Worm (Caenorhabditis elegans) whole organism, L1 larva: ENCODE measurements around the gene nhr-90.

Experiments used
- aha-1 ChIP-seq: fragments of 150-350 bp; optimal IDR thresholded peaks from 2 replicates; lab custom pipeline; 2014; ENCODE audit warnings: missing biosample characterization, missing genetic modification characterization
- dpl-1 ChIP-seq, 3 experiments: fragments of 150-350 bp in 2 of 3; sonication (generic microtip) in 1 of 3; optimal IDR thresholded peaks; 2 replicates each; lab custom pipeline; 2014 to 2017; ENCODE audit warnings: missing biosample characterization in 3 of 3, missing genetic modification characterization in 3 of 3, missing genetic modification reagents in 3 of 3
- fkh-10 ChIP-seq: sonication (generic microtip); optimal IDR thresholded peaks from 2 replicates; lab custom pipeline; 2017; ENCODE audit warnings: missing biosample characterization, missing genetic modification reagents, missing genetic modification characterization
- fos-1 ChIP-seq: fragments of 150-350 bp; optimal IDR thresholded peaks from 2 replicates; lab custom pipeline; 2014; ENCODE audit warnings: missing biosample characterization, missing genetic modification characterization
- lsy-2 ChIP-seq, 2 experiments: fragments of 150-350 bp; optimal IDR thresholded peaks; 2 replicates each; lab custom pipeline; 2014; ENCODE audit warnings: missing biosample characterization in 2 of 2, missing genetic modification characterization in 2 of 2
- nhr-47 ChIP-seq: sonication (generic microtip); optimal IDR thresholded peaks from 2 replicates; lab custom pipeline; 2016; ENCODE audit warnings: mild to moderate bottlenecking, missing genetic modification characterization, moderate library complexity, missing compliant biosample characterization
- nhr-84 ChIP-seq: sonication (generic microtip); optimal IDR thresholded peaks from 2 replicates; lab custom pipeline; 2017; ENCODE audit warnings: missing biosample characterization, missing genetic modification characterization

DNA sequence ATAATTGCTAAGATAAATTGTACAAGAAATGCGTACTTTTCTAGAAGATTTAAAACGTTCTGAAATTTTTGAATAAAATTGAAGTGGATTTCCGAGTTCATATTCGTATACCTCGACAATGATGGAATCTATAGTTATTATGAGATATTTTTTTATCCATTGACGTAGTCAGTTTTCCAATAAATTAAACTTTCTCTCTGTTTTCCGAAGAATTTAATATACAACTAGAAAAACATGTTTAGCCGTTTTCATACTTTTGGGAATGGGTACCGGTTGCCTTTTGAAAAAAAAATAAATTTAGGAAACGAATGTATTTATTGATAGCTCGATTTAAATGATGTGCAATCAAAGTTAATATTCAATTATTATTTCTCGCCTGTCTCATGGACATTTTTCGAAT is 1.5 kb upstream of the nhr-90 start, which contains the start of gene srw-109:
- TF ChIP-seq aha-1 (tag; lab: Kevin White, UChicago) (no peak), nhr-84 (tag; lab: Kevin White, UChicago) (no peak), dpl-1 (GFP tag; optimal IDR thresholded peaks at IDR 0.05; lab: Kevin White, UChicago) (no peak), fkh-10 (GFP tag; lab: Kevin White, UChicago) (no peak), fos-1 (tag; lab: Kevin White, UChicago) (no peak), nhr-47 (tag; lab: Kevin White, UChicago) (no peak), lsy-2 (tag; optimal IDR thresholded peaks at IDR 0.05; lab: Kevin White, UChicago) (no peak)
